Fruit fly (Drosophila melanogaster) whole organism, embryonic: ENCODE data around the gene CG14339.

Experiments
- Asciz ChIP-seq: fragments of 200-800 bp; sonication (Bioruptor generic); optimal IDR thresholded peaks from 2 replicates; lab custom pipeline; 2017; ENCODE audit warnings: missing biosample characterization, mild to moderate bottlenecking, missing genetic modification characterization, missing genetic modification reagents
- Blimp-1 ChIP-seq: fragments of 200-800 bp; sonication (Bioruptor generic); optimal IDR thresholded peaks from 3 replicates; lab custom pipeline; 2018; ENCODE audit warnings: missing biosample characterization, missing genetic modification characterization, mild to moderate bottlenecking, moderate library complexity, missing genetic modification reagents
- CG2199 ChIP-seq: fragments of 200-800 bp; sonication (Bioruptor generic); IDR thresholded peaks from 3 replicates; pipeline ENCODE4 v1.3.6; 2022; ENCODE audit warnings: missing biosample characterization, missing genetic modification characterization
- Jarid2 ChIP-seq: fragments of 200-800 bp; sonication (Bioruptor generic); optimal IDR thresholded peaks from 3 replicates; lab custom pipeline; 2017; ENCODE audit warnings: mild to moderate bottlenecking, missing biosample characterization, missing genetic modification reagents, missing genetic modification characterization
- NC2β ChIP-seq: fragments of 200-800 bp; sonication (Bioruptor generic); optimal IDR thresholded peaks from 2 replicates; lab custom pipeline; 2016; ENCODE audit warnings: missing biosample characterization, missing genetic modification characterization
- mirr ChIP-seq: fragments of 200-800 bp; sonication (Bioruptor generic); optimal IDR thresholded peaks from 3 replicates; lab custom pipeline; 2018; ENCODE audit warnings: missing biosample characterization, mild to moderate bottlenecking, missing genetic modification characterization
- unpg ChIP-seq: fragments of 200-800 bp; sonication (Bioruptor generic); optimal IDR thresholded peaks from 3 replicates; lab custom pipeline; 2018; ENCODE audit warnings: missing biosample characterization, mild to moderate bottlenecking, missing genetic modification characterization, moderate library complexity
- z ChIP-seq: fragments of 200-800 bp; sonication (Bioruptor generic); IDR thresholded peaks from 3 replicates; pipeline ENCODE4 v1.3.6; 2022; ENCODE audit warnings: missing biosample characterization, missing genetic modification characterization

dm6 chr2L:1070941-1071340 lies 37.4 kb upstream of the CG14339 start:
- no peak for TF ChIP-seq Jarid2 (GFP tag; lab: Kevin White, UChicago)
- no peak for TF ChIP-seq Asciz
- TF ChIP-seq Blimp-1 = peak; percentile 55
- TF ChIP-seq unpg (GFP tag; lab: Kevin White, UChicago) = peak; percentile 29
- no peak for TF ChIP-seq mirr (GFP tag; lab: Kevin White, UChicago)
- no peak for TF ChIP-seq NC2β (GFP tag; lab: Kevin White, UChicago)
- no peak for TF ChIP-seq CG2199 (GFP tag; lab: Robert Waterston, UW)
- no peak for TF ChIP-seq z (GFP tag; lab: Robert Waterston, UW)
